Fruit fly (Drosophila melanogaster): ENCODE results near the gene APC7.

Gene APC7

dm6 chrX:6638123-6638522 is 41.2 kb downstream of the APC7 start (continued):
- TF ChIP-seq Camta (GFP tag; optimal IDR thresholded peaks at IDR 0.05) (no peak), Fer2 (tag; optimal IDR thresholded peaks at IDR 0.05) (no peak), Stat92E (GFP tag; optimal IDR thresholded peaks at IDR 0.05) (no peak), CG8089 (GFP tag; optimal IDR thresholded peaks at IDR 0.05) (no peak), vvl (GFP tag; IDR thresholded peaks at IDR 0.05) (no peak), CG17385 (GFP tag; optimal IDR thresholded peaks at IDR 0.05) (no peak), Ptx1 (GFP tag; IDR thresholded peaks at IDR 0.05) (no peak), stc (GFP tag; IDR thresholded peaks at IDR 0.05) (0 out of 2 replicates have a peak, but pooled peaks have one; percentile 26), Max (GFP tag; optimal IDR thresholded peaks at IDR 0.05) (no peak), dan (GFP tag; IDR thresholded peaks at IDR 0.05) (no peak), ssp (GFP tag; IDR thresholded peaks at IDR 0.05) (no peak), wek (GFP tag; optimal IDR thresholded peaks at IDR 0.05) (peak; percentile 15), Ets65A (GFP tag) (peak; percentile 9), her (GFP tag; optimal IDR thresholded peaks at IDR 0.05) (no peak), Mad (GFP tag; optimal IDR thresholded peaks at IDR 0.05) (no peak), dmrt11E (tag; optimal IDR thresholded peaks at IDR 0.05) (no peak), CG3065 (GFP tag; optimal IDR thresholded peaks at IDR 0.05) (no peak), CG16863 (GFP tag; optimal IDR thresholded peaks at IDR 0.05) (no peak), TFAM (GFP tag; optimal IDR thresholded peaks at IDR 0.05) (no peak), wor (GFP tag; IDR thresholded peaks at IDR 0.05) (no peak), CG12071 (GFP tag; optimal IDR thresholded peaks at IDR 0.05) (peak; percentile 41), hb (GFP tag; IDR thresholded peaks at IDR 0.05; ENCODE audit: partially characterized antibody) (no peak), jumu (GFP tag; optimal IDR thresholded peaks at IDR 0.05) (no peak), gfzf (GFP tag; optimal IDR thresholded peaks at IDR 0.05) (no peak), usp (GFP tag; optimal IDR thresholded peaks at IDR 0.05) (no peak), Rx (GFP tag; IDR thresholded peaks at IDR 0.05) (no peak), zen2 (GFP tag; IDR thresholded peaks at IDR 0.05; ENCODE audit: partially characterized antibody) (no peak), Dll (GFP tag; IDR thresholded peaks at IDR 0.05; ENCODE audit: partially characterized antibody) (no peak), Dad (GFP tag; optimal IDR thresholded peaks at IDR 0.05) (no peak), Sry-δ (GFP tag; optimal IDR thresholded peaks at IDR 0.05) (no peak), gce (GFP tag; IDR thresholded peaks at IDR 0.05) (0 out of 3 replicates have a peak, but pooled peaks have one; percentile 6), CG6254 (GFP tag; optimal IDR thresholded peaks at IDR 0.05) (no peak), br (optimal IDR thresholded peaks at IDR 0.05) (no peak), chm (GFP tag; IDR thresholded peaks at IDR 0.05) (peak; percentile 16; the same call in 1 of the 2 replicates), pfk (GFP tag; optimal IDR thresholded peaks at IDR 0.05) (no peak), CG6765 (GFP tag; optimal IDR thresholded peaks at IDR 0.05) (no peak), caup (GFP tag; optimal IDR thresholded peaks at IDR 0.05; ENCODE audit: severe bottlenecking) (peak; percentile 18), rib (GFP tag; IDR thresholded peaks at IDR 0.05) (no peak), NC2α (GFP tag; optimal IDR thresholded peaks at IDR 0.05) (no peak), MBD-R2 (GFP tag; IDR thresholded peaks at IDR 0.05) (no peak), fd64A (GFP tag; optimal IDR thresholded peaks at IDR 0.05) (no peak), CG13894 (tag; optimal IDR thresholded peaks at IDR 0.05) (no peak), CG12236 (GFP tag; optimal IDR thresholded peaks at IDR 0.05) (no peak), CG16813 (GFP tag; IDR thresholded peaks at IDR 0.05; ENCODE audit: partially characterized antibody) (no peak), CG9215 (GFP tag; IDR thresholded peaks at IDR 0.05) (no peak), Myb (GFP tag; optimal IDR thresholded peaks at IDR 0.05) (no peak), Adf1 (GFP tag; IDR thresholded peaks at IDR 0.05) (no peak), CG10979 (tag; optimal IDR thresholded peaks at IDR 0.05) (no peak), CG11504 (tag; optimal IDR thresholded peaks at IDR 0.05) (peak; percentile 11), pan (optimal IDR thresholded peaks at IDR 0.05) (no peak), pan (GFP tag; optimal IDR thresholded peaks at IDR 0.05 in 1 of 2, IDR thresholded peaks at IDR 0.05 in 1 of 2) (no peak), CG4282 (GFP tag; optimal IDR thresholded peaks at IDR 0.05) (no peak)

All from whole organism, embryonic.